Fruit fly (Drosophila melanogaster): ENCODE data around the gene sstn.

Gene sstn

dm6 chr3L:15107776-15108379, 13.4 kb upstream of the sstn start (continued):
- peak; percentile 60 for TF ChIP-seq CoRest (tag; optimal IDR thresholded peaks at IDR 0.05)
- TF ChIP-seq jigr1 (GFP tag; IDR thresholded peaks at IDR 0.05): no peak
- TF ChIP-seq gcm (GFP tag; optimal IDR thresholded peaks at IDR 0.05): no peak
- TF ChIP-seq dpn (GFP tag; optimal IDR thresholded peaks at IDR 0.05): peak in 1 of 2 experiments; percentile 9
- peak; percentile 9; the same call in 1 of the 2 replicates for TF ChIP-seq CG10366 (GFP tag; IDR thresholded peaks at IDR 0.05)
- TF ChIP-seq CG12104 (GFP tag; optimal IDR thresholded peaks at IDR 0.05): no peak
- peak; percentile 33; the same call in 1 of the 3 replicates for TF ChIP-seq tgo (GFP tag; IDR thresholded peaks at IDR 0.05)
- TF ChIP-seq pzg (GFP tag; optimal IDR thresholded peaks at IDR 0.05): no peak
- no peak for TF ChIP-seq NC2α (GFP tag; optimal IDR thresholded peaks at IDR 0.05)
- TF ChIP-seq ftz-f1 (GFP tag; optimal IDR thresholded peaks at IDR 0.05): no peak
- no peak for TF ChIP-seq ken (GFP tag; IDR thresholded peaks at IDR 0.05)
- TF ChIP-seq Hand (GFP tag; optimal IDR thresholded peaks at IDR 0.05): peak; percentile 26
- TF ChIP-seq CG1647 (GFP tag; optimal IDR thresholded peaks at IDR 0.05): no peak
- TF ChIP-seq ems (GFP tag; optimal IDR thresholded peaks at IDR 0.05): no peak
- no peak for TF ChIP-seq CG4282 (GFP tag; optimal IDR thresholded peaks at IDR 0.05)
- TF ChIP-seq crp (GFP tag; optimal IDR thresholded peaks at IDR 0.05): peak in 1 of 2 experiments; percentile 7
- no peak for TF ChIP-seq ranshi (GFP tag; IDR thresholded peaks at IDR 0.05)
- peak; percentile 3 for TF ChIP-seq CG6683 (GFP tag; optimal IDR thresholded peaks at IDR 0.05)
- no peak for TF ChIP-seq CHES-1-like (GFP tag; optimal IDR thresholded peaks at IDR 0.05)
- no peak for TF ChIP-seq yki (optimal IDR thresholded peaks at IDR 0.05)
- TF ChIP-seq CG3281 (GFP tag; optimal IDR thresholded peaks at IDR 0.05): peak; percentile 44
- TF ChIP-seq CG18262 (tag; optimal IDR thresholded peaks at IDR 0.05): peak; percentile 86
- TF ChIP-seq Taf1 (GFP tag; IDR thresholded peaks at IDR 0.05): no peak
- peak; percentile 80 for TF ChIP-seq nmo (GFP tag; optimal IDR thresholded peaks at IDR 0.05)
- TF ChIP-seq CG4820 (GFP tag; optimal IDR thresholded peaks at IDR 0.05): peak; percentile 18
- TF ChIP-seq Atf3 (GFP tag; optimal IDR thresholded peaks at IDR 0.05): no peak
- TF ChIP-seq zen2 (GFP tag; IDR thresholded peaks at IDR 0.05; ENCODE audit: partially characterized antibody): no peak
- no peak for TF ChIP-seq CG9817 (tag; optimal IDR thresholded peaks at IDR 0.05)
- TF ChIP-seq HHEX (GFP tag; optimal IDR thresholded peaks at IDR 0.05): no peak
- TF ChIP-seq CG4424 (GFP tag; optimal IDR thresholded peaks at IDR 0.05): peak; percentile 62
- TF ChIP-seq lilli (GFP tag; optimal IDR thresholded peaks at IDR 0.05): peak; percentile 7
- no peak for TF ChIP-seq HmgZ (tag; optimal IDR thresholded peaks at IDR 0.05)
- TF ChIP-seq Dip2 (GFP tag; IDR thresholded peaks at IDR 0.05): no peak
- peak; percentile 83 for TF ChIP-seq CG7556 (GFP tag; optimal IDR thresholded peaks at IDR 0.05)
- peak; percentile 20 for TF ChIP-seq CG18619 (GFP tag; optimal IDR thresholded peaks at IDR 0.05)
- peak; percentile 56 for TF ChIP-seq tio (GFP tag; optimal IDR thresholded peaks at IDR 0.05)
- no peak for TF ChIP-seq gcm2 (GFP tag; optimal IDR thresholded peaks at IDR 0.05)
- no peak for TF ChIP-seq CG8765 (GFP tag; IDR thresholded peaks at IDR 0.05)
- TF ChIP-seq CG10321 (GFP tag; IDR thresholded peaks at IDR 0.05): no peak
- TF ChIP-seq CG10565 (GFP tag; optimal IDR thresholded peaks at IDR 0.05): no peak
- no peak for TF ChIP-seq CG14965 (GFP tag; optimal IDR thresholded peaks at IDR 0.05; ENCODE audit: borderline replicate concordance)
- no peak for TF ChIP-seq so (GFP tag; IDR thresholded peaks at IDR 0.05)
- no peak for TF ChIP-seq CG8944 (GFP tag; optimal IDR thresholded peaks at IDR 0.05)
- no peak for TF ChIP-seq CG1603 (tag; optimal IDR thresholded peaks at IDR 0.05)
- TF ChIP-seq CG10209 (GFP tag; optimal IDR thresholded peaks at IDR 0.05): no peak
- TF ChIP-seq CG34224 (GFP tag; IDR thresholded peaks at IDR 0.05; ENCODE audit: partially characterized antibody): no peak
- no peak for TF ChIP-seq cad (GFP tag; optimal IDR thresholded peaks at IDR 0.05)
- no peak for TF ChIP-seq CG10274 (GFP tag; optimal IDR thresholded peaks at IDR 0.05)
- no peak for TF ChIP-seq E2f1 (GFP tag; IDR thresholded peaks at IDR 0.05)
- peak; percentile 9 for TF ChIP-seq CG10654 (GFP tag; optimal IDR thresholded peaks at IDR 0.05)
- peak; percentile 32 for TF ChIP-seq CG6254 (GFP tag; optimal IDR thresholded peaks at IDR 0.05)
